Worm (Caenorhabditis elegans) whole organism, early embryonic: ENCODE data around the gene C14E2.7.

Experiments
- ama-1 ChIP-seq: fragments of 150-350 bp; optimal IDR thresholded peaks from 2 replicates; lab custom pipeline; 2014
- ceh-36 ChIP-seq: sonication (generic microtip); optimal IDR thresholded peaks from 2 replicates; lab custom pipeline; 2016; ENCODE audit warnings: missing genetic modification characterization, inconsistent platforms, missing compliant biosample characterization
- hmbx-1 ChIP-seq: sonication (generic microtip); optimal IDR thresholded peaks from 2 replicates; lab custom pipeline; 2016; ENCODE audit warnings: mild to moderate bottlenecking, missing genetic modification characterization, missing compliant biosample characterization
- pes-1 ChIP-seq: fragments of 200-800 bp; sonication (Bioruptor generic); IDR thresholded peaks from 2 replicates; pipeline ENCODE4 v1.3.6; 2022; ENCODE audit warnings: missing genetic modification reagents, missing genetic modification characterization, missing compliant biosample characterization
- tbx-37 ChIP-seq: fragments of 200-800 bp; sonication (Bioruptor generic); conservative IDR thresholded peaks from 2 replicates; pipeline ENCODE4 v1.3.6; 2022; ENCODE audit warnings: missing genetic modification reagents, missing genetic modification characterization, missing compliant biosample characterization

DNA sequence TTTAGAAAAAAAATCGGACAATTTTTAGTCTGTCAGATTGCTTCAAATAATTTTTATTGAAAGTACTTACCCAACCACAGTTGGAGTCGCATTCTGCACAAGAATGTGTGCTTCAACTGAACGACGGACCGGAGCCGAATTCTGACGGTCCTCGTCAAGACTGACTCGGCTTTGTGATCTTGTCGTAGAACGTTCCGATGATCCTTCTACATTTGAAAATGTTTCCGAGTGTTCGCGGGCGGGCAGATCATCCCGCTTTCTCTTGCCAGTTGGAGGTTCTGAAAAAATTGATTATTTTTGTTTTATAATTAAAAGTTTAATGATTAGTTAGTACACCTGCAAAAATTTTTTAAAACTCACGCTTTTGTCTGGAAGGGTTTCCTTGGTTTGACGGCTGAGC, 31.5 kb downstream of the C14E2.7 start:
- TF ChIP-seq pes-1 (no peak), ama-1 (lab: Kevin White, UChicago) (no peak), ceh-36 (tag; lab: Kevin White, UChicago) (no peak), tbx-37 (GFP tag; lab: Robert Waterston, UW) (no peak), hmbx-1 (no peak)
